Fruit fly (Drosophila melanogaster) Kc167 (cell line): ENCODE measurements around the gene ND-ASHI.

ENCODE experiments used
- insv ChIP-seq: fragments of >200 bp; optimal IDR thresholded peaks from 3 replicates; lab custom pipeline; 2018; ENCODE audit warnings: missing external identifiers
- psq ChIP-seq: fragments of >200 bp; optimal IDR thresholded peaks from 2 replicates; lab custom pipeline; 2017; ENCODE audit warnings: missing external identifiers

DNA sequence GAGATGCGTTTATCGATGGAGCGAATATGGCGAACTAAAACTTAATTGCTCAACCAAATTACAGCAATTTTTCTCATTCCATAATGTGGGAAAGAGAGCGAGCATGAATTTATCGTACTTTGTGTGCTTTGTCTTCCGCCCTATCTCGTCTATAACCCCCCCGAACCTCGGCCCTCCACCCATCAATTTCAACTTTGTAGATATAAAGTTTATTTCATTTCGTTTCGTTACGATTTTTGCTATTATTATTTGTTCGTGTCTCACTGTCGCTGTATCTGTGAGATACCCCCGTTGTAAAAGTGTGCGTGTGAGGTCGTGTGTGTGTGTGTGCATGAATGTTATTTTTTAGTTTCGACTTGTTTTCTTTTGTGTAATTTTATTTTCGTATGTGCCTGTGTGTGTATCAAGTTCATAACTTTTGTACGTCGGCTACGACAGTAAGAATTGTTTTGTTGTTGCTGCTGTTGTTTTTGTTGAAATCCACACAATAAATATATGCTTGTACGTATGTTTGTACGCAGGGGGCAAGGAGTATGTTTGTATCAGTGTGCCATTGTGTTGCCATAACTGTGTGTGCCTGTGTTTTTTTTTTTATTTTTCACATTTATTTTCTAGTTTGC is 29.8 kb upstream of the ND-ASHI start:
- no peak for TF ChIP-seq psq
- no peak for TF ChIP-seq insv
